Worm (Caenorhabditis elegans) whole organism, L2 larva: ENCODE measurements around the gene fbxc-45.

ENCODE experiments used
- F13H6.1 ChIP-seq: sonication (generic microtip); optimal IDR thresholded peaks from 2 replicates; lab custom pipeline; 2016; ENCODE audit warnings: missing genetic modification characterization, missing compliant biosample characterization
- aly-2 ChIP-seq: fragments of 150-350 bp; optimal IDR thresholded peaks from 2 replicates; lab custom pipeline; 2014; ENCODE audit warnings: missing biosample characterization, missing genetic modification characterization
- ama-1 ChIP-seq: fragments of 150-350 bp; optimal IDR thresholded peaks from 2 replicates; lab custom pipeline; 2018; ENCODE audit warnings: inconsistent platforms
- elt-1 ChIP-seq: fragments of 150-350 bp; optimal IDR thresholded peaks from 2 replicates; lab custom pipeline; 2014; ENCODE audit warnings: missing biosample characterization, missing genetic modification characterization
- lin-11 ChIP-seq: fragments of 150-350 bp; sonication (generic microtip); optimal IDR thresholded peaks from 2 replicates; lab custom pipeline; 2014; ENCODE audit warnings: missing biosample characterization, missing genetic modification characterization, inconsistent platforms, mixed read lengths
- lin-39 ChIP-seq: fragments of 150-350 bp; optimal IDR thresholded peaks from 2 replicates; lab custom pipeline; 2014; ENCODE audit warnings: missing biosample characterization, missing genetic modification reagents, missing genetic modification characterization
- unc-62 ChIP-seq: fragments of 150-350 bp; optimal IDR thresholded peaks from 2 replicates; lab custom pipeline; 2014; ENCODE audit warnings: missing biosample characterization, missing genetic modification reagents, missing genetic modification characterization
- zag-1 ChIP-seq: fragments of 150-350 bp; optimal IDR thresholded peaks from 2 replicates; lab custom pipeline; 2014; ENCODE audit warnings: missing biosample characterization, missing genetic modification characterization
- ztf-4 ChIP-seq: fragments of 150-350 bp; optimal IDR thresholded peaks from 2 replicates; lab custom pipeline; 2014; ENCODE audit warnings: missing biosample characterization, missing genetic modification characterization

DNA sequence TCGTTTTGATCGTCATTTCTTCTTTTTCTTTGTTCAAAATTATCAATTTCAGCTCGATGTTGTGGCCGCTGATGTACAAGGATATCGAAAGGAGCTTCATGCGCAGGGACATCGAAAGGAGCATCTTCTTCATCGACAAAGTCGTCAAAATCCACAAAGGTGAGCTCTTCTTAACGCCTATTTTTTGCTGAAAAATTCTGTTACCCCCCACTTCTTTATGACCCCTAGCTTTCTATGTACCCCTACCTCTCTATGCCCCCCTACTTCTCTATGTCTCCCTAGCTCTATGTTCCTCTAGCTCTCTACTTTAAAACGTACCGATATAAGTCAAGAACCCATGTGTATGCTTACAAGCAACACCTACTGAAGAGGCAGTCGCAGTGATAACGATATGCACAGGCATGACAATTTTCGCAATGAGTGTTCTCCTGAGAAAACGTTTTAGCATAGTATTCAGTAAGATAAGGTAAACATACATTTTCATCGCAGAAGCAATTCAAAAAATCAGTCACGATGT lies 24.3 kb downstream of the fbxc-45 start, which contains the start of gene Y54G2A.36:
- TF ChIP-seq ztf-4 (tag; lab: Kevin White, UChicago) (no peak), unc-62 (GFP tag; lab: Kevin White, UChicago) (no peak), zag-1 (tag; lab: Kevin White, UChicago) (no peak), lin-39 (tag; lab: Kevin White, UChicago) (no peak), ama-1 (lab: Kevin White, UChicago) (no peak), aly-2 (tag; lab: Kevin White, UChicago) (no peak), lin-11 (no peak), elt-1 (tag; lab: Kevin White, UChicago) (no peak), F13H6.1 (tag; lab: Kevin White, UChicago) (no peak)
